Worm (Caenorhabditis elegans) whole organism, L4 larva: ENCODE data around the gene smoc-1.

Experiments used
- R02D3.7 ChIP-seq: fragments of 150-350 bp; sonication (generic microtip); optimal IDR thresholded peaks from 3 replicates; lab custom pipeline; 2014; ENCODE audit warnings: missing biosample characterization, missing genetic modification characterization
- Y105C5A.15 ChIP-seq: fragments of 200-800 bp; sonication (Bioruptor generic); IDR thresholded peaks from 2 replicates; pipeline ENCODE4 v1.3.6; 2022; ENCODE audit warnings: missing genetic modification characterization, missing compliant biosample characterization
- Y5F2A.4 ChIP-seq: fragments of 200-800 bp; sonication (Bioruptor generic); optimal IDR thresholded peaks from 2 replicates; lab custom pipeline; 2018; ENCODE audit warnings: mild to moderate bottlenecking, missing genetic modification characterization, missing compliant biosample characterization
- Y75B8A.6 ChIP-seq: fragments of 200-800 bp; sonication (Bioruptor generic); IDR thresholded peaks from 2 replicates; pipeline ENCODE4 v1.3.6; 2022; ENCODE audit warnings: missing genetic modification reagents, missing genetic modification characterization, missing compliant biosample characterization
- ZK337.2 ChIP-seq: fragments of 200-800 bp; sonication (Bioruptor generic); IDR thresholded peaks from 2 replicates; pipeline ENCODE4 v1.3.6; 2022; ENCODE audit warnings: missing genetic modification reagents, missing genetic modification characterization, missing compliant biosample characterization
- aha-1 ChIP-seq: fragments of 150-350 bp; peaks from one replicate; lab custom pipeline; 2014; ENCODE audit warnings: missing biosample characterization, missing genetic modification characterization
- ceh-20 ChIP-seq: fragments of 200-800 bp; sonication (Bioruptor generic); IDR thresholded peaks from 2 replicates; pipeline ENCODE4 v1.3.6; 2022; ENCODE audit warnings: missing genetic modification reagents, missing genetic modification characterization, missing compliant biosample characterization
- ceh-44 ChIP-seq: fragments of 200-800 bp; sonication (Bioruptor generic); IDR thresholded peaks from 2 replicates; pipeline ENCODE4 v1.3.6; 2022; ENCODE audit warnings: missing genetic modification reagents, missing genetic modification characterization, missing compliant biosample characterization
- ceh-62 ChIP-seq: sonication (generic microtip); optimal IDR thresholded peaks from 2 replicates; lab custom pipeline; 2017; ENCODE audit warnings: missing biosample characterization, missing genetic modification characterization
- ces-1 ChIP-seq: fragments of 150-350 bp; sonication (generic microtip); optimal IDR thresholded peaks from 4 replicates; lab custom pipeline; 2014; ENCODE audit warnings: missing biosample characterization, missing genetic modification reagents, missing genetic modification characterization
- dmd-6 ChIP-seq: fragments of 200-800 bp; sonication (Bioruptor generic); IDR thresholded peaks from 2 replicates; pipeline ENCODE4 v1.3.6; 2022; ENCODE audit warnings: missing genetic modification reagents, missing genetic modification characterization, missing compliant biosample characterization
- hlh-11 ChIP-seq: fragments of 200-800 bp; sonication (Bioruptor generic); optimal IDR thresholded peaks from 2 replicates; lab custom pipeline; 2018; ENCODE audit warnings: mild to moderate bottlenecking, missing genetic modification characterization, missing compliant biosample characterization
- hlh-30 ChIP-seq: sonication (generic microtip); optimal IDR thresholded peaks from 2 replicates; lab custom pipeline; 2017; ENCODE audit warnings: antibody characterized with exemption, mild to moderate bottlenecking, missing genetic modification characterization, missing compliant biosample characterization; ENCODE audit not compliant: insufficient read depth
- lin-29 ChIP-seq: fragments of 200-800 bp; sonication (Bioruptor generic); IDR thresholded peaks from 2 replicates; pipeline ENCODE4 v1.3.6; 2022; ENCODE audit warnings: missing genetic modification reagents, missing genetic modification characterization, missing compliant biosample characterization
- lsy-2 ChIP-seq, 2 experiments: fragments of 150-350 bp in 1 of 2; sonication (generic microtip) in 1 of 2; optimal IDR thresholded peaks; 2 replicates each; lab custom pipeline; 2014 to 2017; ENCODE audit warnings: missing biosample characterization in 2 of 2, missing genetic modification characterization in 2 of 2
- madf-9 ChIP-seq: fragments of 200-800 bp; sonication (Bioruptor generic); conservative IDR thresholded peaks from 2 replicates; pipeline ENCODE4 v1.3.6; 2022; ENCODE audit warnings: missing genetic modification reagents, missing genetic modification characterization, missing compliant biosample characterization
- mdl-1 ChIP-seq, 2 experiments: fragments of 150-350 bp in 1 of 2; sonication (generic microtip) in 1 of 2; optimal IDR thresholded peaks; 2 replicates each; lab custom pipeline; 2014 to 2017; ENCODE audit warnings: missing biosample characterization in 2 of 2, missing genetic modification characterization in 2 of 2
- mxl-2 ChIP-seq: fragments of 200-800 bp; sonication (Bioruptor generic); conservative IDR thresholded peaks from 2 replicates; pipeline ENCODE4 v1.3.6; 2022; ENCODE audit warnings: missing genetic modification reagents, missing genetic modification characterization, missing compliant biosample characterization
- mxl-3 ChIP-seq: fragments of 200-800 bp; sonication (Bioruptor generic); optimal IDR thresholded peaks from 2 replicates; lab custom pipeline; 2018; ENCODE audit warnings: mild to moderate bottlenecking, missing genetic modification characterization, missing compliant biosample characterization
- nhr-11 ChIP-seq: fragments of 150-350 bp; optimal IDR thresholded peaks from 2 replicates; lab custom pipeline; 2014; ENCODE audit warnings: missing biosample characterization, missing genetic modification characterization
- nhr-237 ChIP-seq: sonication (generic microtip); optimal IDR thresholded peaks from 2 replicates; lab custom pipeline; 2017; ENCODE audit warnings: missing biosample characterization, missing genetic modification characterization
- nhr-28 ChIP-seq: fragments of 150-350 bp; optimal IDR thresholded peaks from 2 replicates; lab custom pipeline; 2014; ENCODE audit warnings: missing biosample characterization, missing genetic modification characterization
- nhr-48 ChIP-seq: sonication (generic microtip); optimal IDR thresholded peaks from 2 replicates; lab custom pipeline; 2016; ENCODE audit warnings: mild to moderate bottlenecking, missing genetic modification characterization, missing compliant biosample characterization
- nhr-6 ChIP-seq: fragments of 150-350 bp; optimal IDR thresholded peaks from 2 replicates; lab custom pipeline; 2014; ENCODE audit warnings: missing biosample characterization, missing genetic modification characterization
- pqm-1 ChIP-seq: sonication (generic microtip); optimal IDR thresholded peaks from 2 replicates; lab custom pipeline; 2017; ENCODE audit warnings: missing biosample characterization, missing genetic modification characterization
- rbr-2 ChIP-seq: sonication (generic microtip); optimal IDR thresholded peaks from 2 replicates; lab custom pipeline; 2016; ENCODE audit warnings: missing genotype, missing genetic modification characterization, missing compliant biosample characterization
- sdz-12 ChIP-seq: fragments of 200-800 bp; sonication (Bioruptor generic); optimal IDR thresholded peaks from 2 replicates; lab custom pipeline; 2018; ENCODE audit warnings: mild to moderate bottlenecking, missing genetic modification characterization, missing compliant biosample characterization
- snpc-1.2 ChIP-seq: fragments of 200-800 bp; sonication (Bioruptor generic); IDR thresholded peaks from 2 replicates; pipeline ENCODE4 v1.3.6; 2022; ENCODE audit warnings: missing genetic modification reagents, missing genetic modification characterization, missing compliant biosample characterization
- spr-3 ChIP-seq: fragments of 200-800 bp; sonication (Bioruptor generic); optimal IDR thresholded peaks from 2 replicates; lab custom pipeline; 2018; ENCODE audit warnings: mild to moderate bottlenecking, missing genetic modification characterization, missing compliant biosample characterization
- tag-97 ChIP-seq: fragments of 200-800 bp; sonication (Bioruptor generic); IDR thresholded peaks from 2 replicates; pipeline ENCODE4 v1.3.6; 2022; ENCODE audit warnings: missing genetic modification characterization, missing compliant biosample characterization
- tra-1 ChIP-seq: fragments of 200-800 bp; sonication (Bioruptor generic); IDR thresholded peaks from 2 replicates; pipeline ENCODE4 v1.3.6; 2022; ENCODE audit warnings: missing genetic modification reagents, missing genetic modification characterization, missing compliant biosample characterization
- unc-130 ChIP-seq: sonication (generic microtip); optimal IDR thresholded peaks from 2 replicates; lab custom pipeline; 2016; ENCODE audit warnings: missing genetic modification reagents, missing genetic modification characterization, missing compliant biosample characterization
- unc-62 ChIP-seq, 3 experiments: fragments of 150-350 bp in 1 of 3; sonication (generic microtip); optimal IDR thresholded peaks in 2 of 3; peaks in 1 of 3; 1 replicate in 1 of 3; 2 replicates in 2 of 3; lab custom pipeline; 2014 to 2017; ENCODE audit warnings: missing biosample characterization in 3 of 3, missing genetic modification characterization in 3 of 3, missing genetic modification reagents in 3 of 3, missing genotype in 1 of 3
- zfp-2 ChIP-seq: sonication (generic microtip); optimal IDR thresholded peaks from 2 replicates; lab custom pipeline; 2016; ENCODE audit warnings: mild to moderate bottlenecking, missing genetic modification characterization, missing compliant biosample characterization
- zfp-3 ChIP-seq: fragments of 200-800 bp; sonication (Bioruptor generic); conservative IDR thresholded peaks from 2 replicates; pipeline ENCODE4 v1.3.6; 2022; ENCODE audit warnings: missing genetic modification reagents, missing genetic modification characterization, missing compliant biosample characterization
- zip-11 ChIP-seq: fragments of 200-800 bp; sonication (Bioruptor generic); IDR thresholded peaks from 2 replicates; pipeline ENCODE4 v1.3.6; 2022; ENCODE audit warnings: missing genetic modification characterization, missing compliant biosample characterization
- zip-2 ChIP-seq: fragments of 150-350 bp; optimal IDR thresholded peaks from 2 replicates; lab custom pipeline; 2014; ENCODE audit warnings: missing biosample characterization, missing genetic modification characterization

The smoc-1 gene

ce11 chrV:11794172-11794571, 36.7 kb downstream of the smoc-1 start:
- no peak for TF ChIP-seq unc-130 (GFP tag; lab: Kevin White, UChicago)
- peak; percentile 18 to 42 for TF ChIP-seq mdl-1 (tag; optimal IDR thresholded peaks at IDR 0.05; lab: Kevin White, UChicago)
- peak; percentile 80 for TF ChIP-seq nhr-48
- no peak for TF ChIP-seq ceh-62 (tag; lab: Kevin White, UChicago)
- TF ChIP-seq zip-2 (tag; lab: Kevin White, UChicago), result no peak
- no peak for TF ChIP-seq Y5F2A.4
- peak; percentile 16 for TF ChIP-seq hlh-11
- TF ChIP-seq ZK337.2, result no peak
- TF ChIP-seq tag-97 (GFP tag; lab: Robert Waterston, UW), result no peak
- peak in 1 of 2 experiments; percentile 76 for TF ChIP-seq unc-62 (GFP tag; optimal IDR thresholded peaks at IDR 0.05 in 1 of 2; lab: Kevin White, UChicago)
- TF ChIP-seq unc-62 (tag; optimal IDR thresholded peaks at IDR 0.05; lab: Kevin White, UChicago), result no peak
- no peak for TF ChIP-seq ces-1
- peak; percentile 25 for TF ChIP-seq aha-1 (tag; lab: Kevin White, UChicago)
- no peak for TF ChIP-seq mxl-3 (GFP tag; lab: Kevin White, UChicago)
- no peak for TF ChIP-seq snpc-1.2 (GFP tag; lab: Robert Waterston, UW)
- TF ChIP-seq, all 104 proteins: peak for 5

- TF ChIP-seq mxl-3 (GFP tag; lab: Kevin White, UChicago), result no peak
- peak; percentile 36 for TF ChIP-seq hlh-30 (tag; lab: Kevin White, UChicago)
- peak; percentile 7 for TF ChIP-seq hlh-11
- TF ChIP-seq, all 104 proteins: peak for 2
These were observed 37.9 kb downstream of the smoc-1 start for ce11 chrV:11795352-11795751.

- TF ChIP-seq unc-62 (GFP tag; optimal IDR thresholded peaks at IDR 0.05 in 1 of 2; lab: Kevin White, UChicago) (peak in 1 of 2 experiments; percentile 98), unc-62 (tag; optimal IDR thresholded peaks at IDR 0.05; lab: Kevin White, UChicago) (no peak), madf-9 (no peak), hlh-11 (peak; percentile 18), nhr-237 (tag; lab: Kevin White, UChicago) (no peak), hlh-30 (tag; lab: Kevin White, UChicago) (peak; percentile 17), nhr-28 (tag; lab: Kevin White, UChicago) (peak; percentile 11), mxl-3 (GFP tag; lab: Kevin White, UChicago) (peak; percentile 29), ceh-20 (no peak), Y105C5A.15 (GFP tag; lab: Robert Waterston, UW) (no peak), mdl-1 (tag; optimal IDR thresholded peaks at IDR 0.05; lab: Kevin White, UChicago) (peak in 1 of 2 experiments; percentile 30), nhr-6 (tag; lab: Kevin White, UChicago) (no peak), tag-97 (GFP tag; lab: Robert Waterston, UW) (no peak), lsy-2 (tag; optimal IDR thresholded peaks at IDR 0.05; lab: Kevin White, UChicago) (peak in 1 of 2 experiments; percentile 6), tra-1 (GFP tag; lab: Robert Waterston, UW) (0 out of 2 replicates have a peak, but pooled peaks have one; percentile 14), spr-3 (GFP tag; lab: Kevin White, UChicago) (no peak)
These were observed 38.9 kb downstream of the smoc-1 start for ce11 chrV:11796343-11796742.

DNA sequence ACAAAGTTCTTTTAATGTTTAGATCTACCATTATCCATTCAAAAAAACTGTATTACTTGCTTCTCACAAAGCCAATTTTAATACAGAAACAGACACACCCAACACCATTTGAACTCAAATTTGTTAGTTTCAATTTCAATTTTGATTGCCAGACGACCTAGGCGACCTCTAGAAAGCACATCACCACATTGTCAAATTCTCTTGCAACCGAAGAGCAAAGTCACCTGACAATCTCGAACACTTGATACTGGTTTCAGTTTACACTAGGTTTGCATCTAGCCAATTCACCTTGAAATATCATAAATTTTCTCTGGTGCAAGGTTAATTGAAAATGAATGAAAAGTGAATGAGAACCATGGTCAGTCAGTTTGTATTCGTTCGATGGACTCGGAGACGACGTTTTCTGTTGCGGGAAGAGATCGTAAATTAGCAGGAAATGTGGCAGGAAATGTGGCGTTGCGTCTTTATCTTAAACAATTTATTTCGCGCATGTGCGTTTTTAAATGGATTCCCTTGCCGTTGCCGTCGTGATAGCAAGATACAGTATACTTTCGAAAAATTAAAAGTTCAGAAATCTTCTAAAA, 39.9 kb downstream of the smoc-1 start:
- TF ChIP-seq hlh-30 (tag; lab: Kevin White, UChicago), result peak; percentile 25
- peak; percentile 12 for TF ChIP-seq hlh-11
- TF ChIP-seq tag-97 (GFP tag; lab: Robert Waterston, UW), result no peak
- no peak for TF ChIP-seq ceh-20
- TF ChIP-seq mxl-3 (GFP tag; lab: Kevin White, UChicago), result peak; percentile 70
- TF ChIP-seq Y75B8A.6, result no peak
- TF ChIP-seq ceh-44 (GFP tag; lab: Robert Waterston, UW), result no peak

DNA sequence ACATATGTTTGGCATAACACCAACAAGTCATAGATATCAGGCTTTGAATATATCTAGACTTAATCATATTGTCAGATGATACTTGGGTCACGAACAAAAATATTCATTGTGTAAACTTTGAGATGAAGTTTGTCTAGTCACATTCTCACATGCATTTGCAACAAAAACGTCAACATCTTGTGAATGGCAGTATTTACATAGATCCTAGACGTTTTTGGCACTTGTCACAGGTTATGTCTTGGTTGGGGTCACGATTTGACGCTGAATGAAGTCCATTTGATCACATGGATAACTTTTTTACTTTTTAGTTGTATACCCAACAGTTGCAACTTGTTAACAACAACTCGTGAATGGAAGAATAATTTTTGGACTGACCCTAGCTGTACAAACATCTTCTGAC, 40.9 kb downstream of the smoc-1 start:
- TF ChIP-seq zip-11 (GFP tag; lab: Robert Waterston, UW) (no peak), hlh-30 (tag; lab: Kevin White, UChicago) (peak; percentile 63)

- TF ChIP-seq rbr-2 (tag; lab: Kevin White, UChicago) (peak; percentile 30), nhr-11 (peak; percentile 27), snpc-1.2 (GFP tag; lab: Robert Waterston, UW) (no peak), R02D3.7 (tag; lab: Kevin White, UChicago) (no peak), zfp-2 (tag; lab: Kevin White, UChicago) (no peak), lin-29 (peak; percentile 63; the same call in 1 of the 2 replicates), ceh-62 (tag; lab: Kevin White, UChicago) (no peak), mxl-2 (peak; percentile 94), sdz-12 (GFP tag; lab: Kevin White, UChicago) (peak; percentile 31), pqm-1 (tag; lab: Kevin White, UChicago) (no peak), hlh-11 (peak; percentile 94), zfp-3 (GFP tag; lab: Robert Waterston, UW) (no peak), dmd-6 (GFP tag; lab: Robert Waterston, UW) (peak; percentile 82), mdl-1 (tag; optimal IDR thresholded peaks at IDR 0.05; lab: Kevin White, UChicago) (peak; percentile 88 to 92), nhr-28 (tag; lab: Kevin White, UChicago) (peak; percentile 32)
These were observed 41.9 kb downstream of the smoc-1 start for ce11 chrV:11799252-11799822.
